Worm (Caenorhabditis elegans): ENCODE measurements around the gene C55A1.7.
"Not testable (repeated sequence)": the region's sequence is repeated elsewhere in the genome, so short reads cannot be mapped to it uniquely, and the experiment has no call there.

Gene C55A1.7

DNA sequence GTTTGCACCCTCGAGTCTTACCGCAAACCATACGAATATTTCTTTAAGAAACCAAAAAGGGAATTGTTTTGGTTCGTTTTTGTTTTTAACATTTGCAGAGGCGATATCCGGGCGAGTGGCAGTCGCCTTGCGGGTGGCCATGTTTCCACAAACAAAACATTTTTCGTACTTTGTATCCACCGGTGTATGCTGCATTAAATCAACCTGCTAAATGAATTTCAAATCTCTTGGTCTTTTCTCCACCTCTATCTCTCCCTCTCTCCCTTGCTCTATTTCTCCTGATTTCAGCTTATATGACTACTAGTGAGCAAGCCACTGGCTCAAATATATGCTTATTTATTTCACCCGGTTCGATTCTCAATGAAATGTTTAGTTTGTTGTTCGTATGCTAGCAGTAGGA, 29.8 kb upstream of the C55A1.7 start, which contains the start of gene nhr-52:
TSS of gene nhr-52 (plus strand) at position 301 of the 400 bp plus-strand sequence.
- no peak for TF ChIP-seq hlh-30 (tag; optimal IDR thresholded peaks at IDR 0.05; ENCODE audit: insufficient read depth)
- no peak for TF ChIP-seq che-1 (tag; optimal IDR thresholded peaks at IDR 0.05)
- no peak for TF ChIP-seq ztf-16 (tag; optimal IDR thresholded peaks at IDR 0.05)
- no peak for TF ChIP-seq ceh-22 (tag; optimal IDR thresholded peaks at IDR 0.05)
- no peak for TF ChIP-seq ceh-24 (tag; optimal IDR thresholded peaks at IDR 0.05)
- TF ChIP-seq T23F11.4 (GFP tag; optimal IDR thresholded peaks at IDR 0.05) = no peak
- no peak for TF ChIP-seq zip-5 (tag; optimal IDR thresholded peaks at IDR 0.05)
- no peak for TF ChIP-seq fkh-10 (GFP tag; optimal IDR thresholded peaks at IDR 0.05)
- no peak for TF ChIP-seq ceh-19 (GFP tag; optimal IDR thresholded peaks at IDR 0.05)
- TF ChIP-seq rnt-1 (tag; optimal IDR thresholded peaks at IDR 0.05) = no peak
- no peak for TF ChIP-seq unc-3 (GFP tag; conservative IDR thresholded peaks at IDR 0.05)
- TF ChIP-seq unc-3 (tag; optimal IDR thresholded peaks at IDR 0.05) = no peak
- no peak for TF ChIP-seq ttx-3 (tag; optimal IDR thresholded peaks at IDR 0.05)

DNA sequence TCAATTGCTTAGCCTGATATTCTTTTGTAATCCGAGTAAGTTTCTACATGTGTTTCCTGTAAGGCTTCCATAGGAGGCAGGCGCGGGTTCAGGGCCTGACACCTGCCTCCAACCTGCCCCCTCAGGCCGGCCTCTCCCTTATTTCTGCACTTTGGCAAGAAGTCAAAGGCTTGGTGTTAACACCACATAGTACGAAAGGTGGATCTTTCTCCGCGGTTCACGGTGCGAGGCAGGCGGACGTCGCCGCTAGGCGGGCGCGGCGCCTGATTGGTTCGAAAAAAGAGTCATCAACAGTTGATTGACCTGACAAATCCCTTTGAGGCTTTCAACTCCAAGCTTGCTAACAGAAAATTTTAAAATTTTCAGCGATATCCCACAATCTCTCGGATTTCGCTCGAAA, 27.5 kb upstream of the C55A1.7 start:
- no peak for TF ChIP-seq lim-6 (tag; optimal IDR thresholded peaks at IDR 0.05)
- no peak for TF ChIP-seq ceh-14 (tag; optimal IDR thresholded peaks at IDR 0.05)

DNA sequence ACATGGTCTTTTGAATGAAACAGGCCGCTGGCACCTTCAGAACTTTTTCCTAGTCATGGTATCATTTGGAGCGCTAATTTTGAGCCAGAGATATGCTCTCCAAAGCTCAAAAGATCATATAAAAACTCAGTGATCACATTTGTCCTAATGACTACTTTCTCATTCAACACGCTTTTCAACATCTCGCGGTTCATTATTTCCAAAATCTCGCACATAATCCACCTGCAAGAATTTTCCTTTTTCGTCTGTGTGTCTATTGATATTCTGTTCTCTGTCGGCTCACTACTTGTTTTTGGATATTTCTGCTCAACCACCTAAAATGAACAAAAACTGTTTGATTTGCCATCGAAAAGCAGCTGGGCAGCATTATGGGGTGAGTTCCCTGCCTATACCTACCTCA, 26.3 kb upstream of the C55A1.7 start, which contains the start of gene nhr-51:
TSS of gene nhr-51 (plus strand) at position 301 of the 400 bp plus-strand sequence.
- TF ChIP-seq sdc-2 (tag; optimal IDR thresholded peaks at IDR 0.05) = no peak
- TF ChIP-seq fax-1 (tag; optimal IDR thresholded peaks at IDR 0.05) = no peak
- TF ChIP-seq lim-6 (tag; optimal IDR thresholded peaks at IDR 0.05) = no peak
- no peak for TF ChIP-seq elt-2 (tag; optimal IDR thresholded peaks at IDR 0.05)
- no peak for TF ChIP-seq pha-4 (tag; optimal IDR thresholded peaks at IDR 0.05)
- TF ChIP-seq pha-2 (tag; optimal IDR thresholded peaks at IDR 0.05) = no peak
- no peak for TF ChIP-seq sox-4 (tag; optimal IDR thresholded peaks at IDR 0.05)
- TF ChIP-seq unc-55 (GFP tag; optimal IDR thresholded peaks at IDR 0.05) = no peak
- TF ChIP-seq npax-4 (tag; optimal IDR thresholded peaks at IDR 0.05) = no peak
- no peak for TF ChIP-seq nfya-1 (tag; optimal IDR thresholded peaks at IDR 0.05)

DNA sequence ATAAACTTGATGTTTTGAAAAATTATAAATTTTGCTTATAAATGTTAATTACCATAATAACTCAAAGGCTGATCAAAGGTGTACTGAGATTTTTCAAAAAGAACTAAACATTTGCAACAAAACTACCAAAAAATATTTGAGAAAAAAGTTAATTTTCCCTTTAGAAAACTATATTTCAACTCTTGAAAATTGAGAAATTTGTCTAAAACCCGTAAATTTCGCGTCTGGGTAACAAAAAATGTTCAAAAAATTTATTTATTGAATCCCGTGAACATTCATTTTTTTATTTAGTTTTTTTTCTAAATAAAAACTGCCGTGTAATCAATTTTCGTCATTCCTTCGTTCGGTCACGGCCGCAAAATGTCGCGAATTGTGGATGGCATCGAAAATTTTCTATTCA, 22.7 kb upstream of the C55A1.7 start, which contains the start of gene K06B4.15:
TSS of gene K06B4.15 (plus strand) at position 301 of the 400 bp plus-strand sequence.
- TF ChIP-seq eyg-1, tbx-7, fax-1 (tag; optimal IDR thresholded peaks at IDR 0.05): not testable (repeated sequence)

DNA sequence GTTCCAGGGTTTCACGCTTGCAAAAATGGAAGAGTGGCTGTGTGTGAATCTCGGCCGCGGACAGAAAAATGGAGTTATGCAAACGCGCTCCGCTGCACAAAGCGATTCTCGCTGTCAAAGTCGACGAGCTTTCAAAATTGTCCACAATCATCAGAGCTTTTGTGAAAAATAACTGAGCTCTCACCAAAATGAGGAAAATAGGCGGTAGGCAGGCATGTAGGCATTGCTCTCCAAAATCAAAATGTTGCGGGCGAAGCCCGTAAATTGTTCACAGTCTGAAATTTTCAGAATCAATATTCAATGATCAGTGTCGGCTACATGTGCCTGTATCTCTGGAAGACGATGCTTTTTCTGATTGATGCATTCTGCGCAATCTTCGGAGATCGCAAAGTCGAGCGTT, 21.4 kb upstream of the C55A1.7 start, which contains the start of gene K06B4.4:
TSS of gene K06B4.4 (plus strand) at position 301 of the 400 bp plus-strand sequence.
- TF ChIP-seq sdc-2 (tag; optimal IDR thresholded peaks at IDR 0.05) (no peak), fax-1 (tag; optimal IDR thresholded peaks at IDR 0.05) (no peak), ceh-2 (tag; optimal IDR thresholded peaks at IDR 0.05) (no peak), ceh-18 (tag; optimal IDR thresholded peaks at IDR 0.05) (no peak), ceh-22 (tag; optimal IDR thresholded peaks at IDR 0.05) (no peak), C08G9.2 (tag; optimal IDR thresholded peaks at IDR 0.05) (no peak), lin-11 (tag; optimal IDR thresholded peaks at IDR 0.05) (no peak), fkh-10 (GFP tag; optimal IDR thresholded peaks at IDR 0.05) (no peak), npax-4 (tag; optimal IDR thresholded peaks at IDR 0.05) (no peak), unc-86 (tag; optimal IDR thresholded peaks at IDR 0.05) (no peak), pha-2 (tag; optimal IDR thresholded peaks at IDR 0.05) (no peak), madf-2 (tag; optimal IDR thresholded peaks at IDR 0.05) (no peak), ceh-48 (tag; optimal IDR thresholded peaks at IDR 0.05) (no peak), fkh-6 (tag; optimal IDR thresholded peaks at IDR 0.05) (no peak), Y22D7AL.16 (tag; optimal IDR thresholded peaks at IDR 0.05) (no peak), hlh-6 (tag; optimal IDR thresholded peaks at IDR 0.05) (no peak), ahr-1 (tag; optimal IDR thresholded peaks at IDR 0.05) (no peak)

Data from whole organism, late embryonic.